Worm (Caenorhabditis elegans) whole organism, L1 larva: ENCODE data around the gene T23B12.6.

Experiments used
- aly-2 ChIP-seq: fragments of 150-350 bp; optimal IDR thresholded peaks from 2 replicates; lab custom pipeline; 2014; ENCODE audit warnings: missing biosample characterization, missing genetic modification characterization
- elt-2 ChIP-seq: sonication (generic microtip); optimal IDR thresholded peaks from 2 replicates; lab custom pipeline; 2016; ENCODE audit warnings: missing genetic modification characterization, mild to moderate bottlenecking, inconsistent platforms, missing compliant biosample characterization, missing genetic modification reagents
- fos-1 ChIP-seq: fragments of 150-350 bp; optimal IDR thresholded peaks from 2 replicates; lab custom pipeline; 2014; ENCODE audit warnings: missing biosample characterization, missing genetic modification characterization
- mdl-1 ChIP-seq, 2 experiments: fragments of 150-350 bp; optimal IDR thresholded peaks; 2 replicates each; lab custom pipeline; 2014 to 2017; ENCODE audit warnings: missing biosample characterization in 2 of 2, missing genetic modification characterization in 2 of 2, inconsistent platforms in 1 of 2
- nhr-237 ChIP-seq: fragments of 150-350 bp; optimal IDR thresholded peaks from 2 replicates; lab custom pipeline; 2014; ENCODE audit warnings: missing biosample characterization, missing genetic modification characterization
- nhr-71 ChIP-seq: sonication (generic microtip); optimal IDR thresholded peaks from 2 replicates; lab custom pipeline; 2016; ENCODE audit warnings: mild to moderate bottlenecking, missing genetic modification characterization, moderate library complexity, missing compliant biosample characterization

DNA sequence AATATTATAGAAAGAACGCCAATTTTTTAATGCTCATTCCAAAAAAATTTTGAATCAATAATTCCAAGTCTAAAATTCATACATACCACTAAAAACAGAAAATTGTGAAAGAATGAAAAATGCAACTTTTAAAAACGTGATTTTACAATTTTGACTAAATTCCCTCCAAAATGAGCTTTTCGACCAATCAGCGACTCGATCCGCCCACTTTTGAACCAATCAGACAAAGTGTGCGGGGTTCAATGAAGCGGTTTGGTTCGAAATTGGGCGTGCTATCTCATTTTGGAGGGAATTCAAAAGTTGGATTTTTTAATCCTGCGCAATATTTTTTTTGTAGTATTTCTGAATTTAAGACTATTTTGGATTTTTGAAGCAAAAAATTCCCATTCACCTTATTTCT lies 42.9 kb downstream of the T23B12.6 start:
- TF ChIP-seq elt-2 (tag; lab: Kevin White, UChicago) (no peak), fos-1 (tag; lab: Kevin White, UChicago) (no peak), aly-2 (no peak), nhr-71 (no peak), nhr-237 (tag; lab: Kevin White, UChicago) (no peak), mdl-1 (tag; optimal IDR thresholded peaks at IDR 0.05; lab: Kevin White, UChicago) (no peak)
